Fruit fly (Drosophila melanogaster) whole organism, embryonic: Measurements from ENCODE around the gene CG16790.
A peak's percentile ranks its signal among the peaks of the same experiment; 100 is the strongest.

ENCODE experiments used
- Aef1 ChIP-seq: fragments of 200-800 bp; sonication (Bioruptor generic); IDR thresholded peaks from 3 replicates; pipeline ENCODE4 v1.3.6; 2022; ENCODE audit warnings: missing biosample characterization, missing genetic modification characterization
- Antp ChIP-seq: fragments of 200-800 bp; sonication (Bioruptor generic); optimal IDR thresholded peaks from 3 replicates; lab custom pipeline; 2016; ENCODE audit warnings: missing biosample characterization, missing genetic modification characterization
- Bteb2 ChIP-seq: fragments of 200-800 bp; sonication (Bioruptor generic); optimal IDR thresholded peaks from 2 replicates; lab custom pipeline; 2016; ENCODE audit warnings: missing biosample characterization, missing genetic modification characterization
- CG12104 ChIP-seq: fragments of 200-800 bp; sonication (Bioruptor generic); optimal IDR thresholded peaks from 3 replicates; lab custom pipeline; 2016; ENCODE audit warnings: missing biosample characterization, missing genetic modification characterization
- CG12299 ChIP-seq: fragments of 200-800 bp; sonication (Bioruptor generic); optimal IDR thresholded peaks from 2 replicates; lab custom pipeline; 2018; ENCODE audit warnings: missing biosample characterization, mild to moderate bottlenecking, missing genetic modification characterization
- CG13296 ChIP-seq: fragments of 200-800 bp; sonication (Bioruptor generic); optimal IDR thresholded peaks from 3 replicates; lab custom pipeline; 2018; ENCODE audit warnings: missing biosample characterization, mild to moderate bottlenecking, missing genetic modification characterization
- CG13624 ChIP-seq: fragments of 200-800 bp; sonication (Bioruptor generic); optimal IDR thresholded peaks from 2 replicates; lab custom pipeline; 2016; ENCODE audit warnings: missing biosample characterization, missing genetic modification characterization
- CG14441 ChIP-seq: fragments of 200-800 bp; sonication (Bioruptor generic); IDR thresholded peaks from 2 replicates; pipeline ENCODE4 v1.3.6; 2022; ENCODE audit warnings: missing biosample characterization, missing genetic modification characterization
- CG15011 ChIP-seq: fragments of 200-800 bp; sonication (Bioruptor generic); optimal IDR thresholded peaks from 3 replicates; lab custom pipeline; 2018; ENCODE audit warnings: missing biosample characterization, mild to moderate bottlenecking, missing genetic modification characterization
- CG15514 ChIP-seq: fragments of 200-800 bp; sonication (Bioruptor generic); optimal IDR thresholded peaks from 3 replicates; lab custom pipeline; 2017; ENCODE audit warnings: missing biosample characterization, missing genetic modification characterization, mild to moderate bottlenecking, moderate library complexity, missing genetic modification reagents
- CG15696 ChIP-seq: fragments of 200-800 bp; sonication (Bioruptor generic); optimal IDR thresholded peaks from 2 replicates; lab custom pipeline; 2019; ENCODE audit warnings: missing biosample characterization, mild to moderate bottlenecking, missing genetic modification characterization, moderate library complexity
- CG1602 ChIP-seq: fragments of 200-800 bp; sonication (Bioruptor generic); optimal IDR thresholded peaks from 3 replicates; lab custom pipeline; 2016; ENCODE audit warnings: missing biosample characterization, missing genetic modification characterization
- CG17328 ChIP-seq: fragments of 200-800 bp; sonication (Bioruptor generic); IDR thresholded peaks from 2 replicates; pipeline ENCODE4 v1.3.6; 2022; ENCODE audit warnings: missing biosample characterization, missing genetic modification characterization
- CG18476 ChIP-seq: fragments of 200-800 bp; sonication (Bioruptor generic); optimal IDR thresholded peaks from 2 replicates; lab custom pipeline; 2016; ENCODE audit warnings: missing biosample characterization, mild to moderate bottlenecking, missing genetic modification characterization
- CG6791 ChIP-seq: fragments of 200-800 bp; sonication (Bioruptor generic); IDR thresholded peaks from 3 replicates; pipeline ENCODE4 v1.3.6; 2022; ENCODE audit warnings: missing biosample characterization, missing genetic modification characterization; ENCODE audit not compliant: partially characterized antibody
- CG7372 ChIP-seq: fragments of 200-800 bp; sonication (Bioruptor generic); IDR thresholded peaks from 2 replicates; pipeline ENCODE4 v1.3.6; 2022; ENCODE audit warnings: missing biosample characterization, missing genetic modification characterization
- CG9817 ChIP-seq: fragments of 200-800 bp; sonication (Bioruptor generic); optimal IDR thresholded peaks from 2 replicates; lab custom pipeline; 2018; ENCODE audit warnings: missing biosample characterization, mild to moderate bottlenecking, missing genetic modification characterization, moderate library complexity
- CHES-1-like ChIP-seq: fragments of 200-800 bp; sonication (Bioruptor generic); optimal IDR thresholded peaks from 2 replicates; lab custom pipeline; 2016; ENCODE audit warnings: missing biosample characterization, missing genetic modification characterization
- CkIIα-i1 ChIP-seq: fragments of 200-800 bp; sonication (Bioruptor generic); IDR thresholded peaks from 2 replicates; pipeline ENCODE4 v1.3.6; 2022; ENCODE audit warnings: missing biosample characterization, missing genetic modification characterization
- Dp ChIP-seq: fragments of 200-800 bp; sonication (Bioruptor generic); optimal IDR thresholded peaks from 2 replicates; lab custom pipeline; 2018; ENCODE audit warnings: missing biosample characterization, mild to moderate bottlenecking, missing genetic modification characterization, moderate library complexity
- Hey ChIP-seq: fragments of 200-800 bp; sonication (Bioruptor generic); optimal IDR thresholded peaks from 3 replicates; lab custom pipeline; 2018; ENCODE audit warnings: missing biosample characterization, mild to moderate bottlenecking, missing genetic modification characterization
- HmgD ChIP-seq: fragments of 200-800 bp; sonication (Bioruptor generic); optimal IDR thresholded peaks from 3 replicates; lab custom pipeline; 2016; ENCODE audit warnings: missing biosample characterization, missing genetic modification characterization
- HmgZ ChIP-seq: fragments of 200-800 bp; sonication (Bioruptor generic); optimal IDR thresholded peaks from 2 replicates; lab custom pipeline; 2018; ENCODE audit warnings: missing biosample characterization, mild to moderate bottlenecking, missing genetic modification characterization
- NFAT ChIP-seq: fragments of 200-800 bp; sonication (Bioruptor generic); IDR thresholded peaks from 2 replicates; pipeline ENCODE4 v1.3.6; 2022; ENCODE audit warnings: missing biosample characterization, missing genetic modification characterization
- Nf-YB ChIP-seq: fragments of 200-800 bp; sonication (Bioruptor generic); optimal IDR thresholded peaks from 3 replicates; lab custom pipeline; 2019; ENCODE audit warnings: missing biosample characterization, mild to moderate bottlenecking, missing genetic modification characterization, moderate library complexity
- Rx ChIP-seq: fragments of 200-800 bp; sonication (Bioruptor generic); IDR thresholded peaks from 2 replicates; pipeline ENCODE4 v1.3.6; 2022; ENCODE audit warnings: missing biosample characterization, missing genetic modification characterization
- Six4 ChIP-seq: fragments of 200-800 bp; sonication (Bioruptor generic); optimal IDR thresholded peaks from 2 replicates; lab custom pipeline; 2016; ENCODE audit warnings: missing biosample characterization, missing genetic modification characterization
- TFAM ChIP-seq: fragments of 200-800 bp; sonication (Bioruptor generic); optimal IDR thresholded peaks from 2 replicates; lab custom pipeline; 2017; ENCODE audit warnings: missing biosample characterization, missing genetic modification characterization, inconsistent platforms
- ac ChIP-seq: fragments of 200-800 bp; sonication (Bioruptor generic); optimal IDR thresholded peaks from 3 replicates; lab custom pipeline; 2017; ENCODE audit warnings: missing biosample characterization, mild to moderate bottlenecking, missing genetic modification characterization
- br ChIP-seq: fragments of >200 bp; optimal IDR thresholded peaks from 2 replicates; lab custom pipeline; 2017
- cato ChIP-seq: fragments of 200-800 bp; sonication (Bioruptor generic); optimal IDR thresholded peaks from 2 replicates; lab custom pipeline; 2016; ENCODE audit warnings: missing biosample characterization, missing genetic modification characterization, borderline replicate concordance
- chif ChIP-seq, 2 experiments: fragments of 200-800 bp; sonication (Bioruptor generic); optimal IDR thresholded peaks; 3 replicates each; lab custom pipeline; 2016; ENCODE audit warnings: missing biosample characterization in 2 of 2, missing genetic modification characterization in 2 of 2
- corto ChIP-seq: fragments of 200-800 bp; sonication (Bioruptor generic); optimal IDR thresholded peaks from 2 replicates; lab custom pipeline; 2016; ENCODE audit warnings: missing biosample characterization, mild to moderate bottlenecking, missing genetic modification characterization, moderate library complexity
- ems ChIP-seq: fragments of 200-800 bp; sonication (Bioruptor generic); optimal IDR thresholded peaks from 3 replicates; lab custom pipeline; 2016; ENCODE audit warnings: missing biosample characterization, missing genetic modification characterization
- gce ChIP-seq: fragments of 200-800 bp; sonication (Bioruptor generic); IDR thresholded peaks from 3 replicates; pipeline ENCODE4 v1.3.6; 2022; ENCODE audit warnings: missing biosample characterization, missing genetic modification characterization
- gfzf ChIP-seq: fragments of 200-800 bp; sonication (Bioruptor generic); optimal IDR thresholded peaks from 2 replicates; lab custom pipeline; 2016; ENCODE audit warnings: missing biosample characterization, mild to moderate bottlenecking, missing genetic modification characterization, moderate library complexity
- hb ChIP-seq: fragments of 200-800 bp; sonication (Bioruptor generic); IDR thresholded peaks from 3 replicates; pipeline ENCODE4 v1.3.6; 2022; ENCODE audit warnings: missing biosample characterization, missing genetic modification characterization; ENCODE audit not compliant: partially characterized antibody
- mirr ChIP-seq: fragments of 200-800 bp; sonication (Bioruptor generic); optimal IDR thresholded peaks from 3 replicates; lab custom pipeline; 2018; ENCODE audit warnings: missing biosample characterization, mild to moderate bottlenecking, missing genetic modification characterization
- nerfin-2 ChIP-seq: fragments of 200-800 bp; sonication (Bioruptor generic); IDR thresholded peaks from 2 replicates; pipeline ENCODE4 v1.3.6; 2022; ENCODE audit warnings: missing biosample characterization, missing genetic modification characterization; ENCODE audit not compliant: partially characterized antibody
- prd ChIP-seq, 3 experiments: fragments of >200 bp in 2 of 3; fragments of 200-800 bp in 1 of 3; sonication (Bioruptor generic) in 1 of 3; optimal IDR thresholded peaks in 2 of 3; IDR thresholded peaks in 1 of 3; 2 replicates in 2 of 3; 3 replicates in 1 of 3; pipeline versions ENCODE4 v1.3.6 to Lab custom; 2017 to 2022; ENCODE audit warnings: missing biosample characterization in 1 of 3, missing genetic modification characterization in 1 of 3
- sd ChIP-seq: fragments of 200-800 bp; sonication (Bioruptor generic); optimal IDR thresholded peaks from 3 replicates; lab custom pipeline; 2018; ENCODE audit warnings: missing biosample characterization, mild to moderate bottlenecking, missing genetic modification characterization, moderate library complexity
- sima ChIP-seq: fragments of 200-800 bp; sonication (Bioruptor generic); optimal IDR thresholded peaks from 2 replicates; lab custom pipeline; 2016; ENCODE audit warnings: missing biosample characterization, missing genetic modification characterization
- sqz ChIP-seq: fragments of 200-800 bp; sonication (Bioruptor generic); optimal IDR thresholded peaks from 3 replicates; lab custom pipeline; 2018; ENCODE audit warnings: missing biosample characterization, mild to moderate bottlenecking, missing genetic modification characterization
- trem ChIP-seq: fragments of 200-800 bp; optimal IDR thresholded peaks from 3 replicates; lab custom pipeline; 2019; ENCODE audit warnings: missing biosample characterization, mild to moderate bottlenecking, missing genetic modification characterization, moderate library complexity
- trh ChIP-seq: fragments of 200-800 bp; sonication (Bioruptor generic); optimal IDR thresholded peaks from 2 replicates; lab custom pipeline; 2016; ENCODE audit warnings: missing biosample characterization, missing genetic modification characterization
- unc-4 ChIP-seq: fragments of 200-800 bp; sonication (Bioruptor generic); IDR thresholded peaks from 2 replicates; pipeline ENCODE4 v1.3.6; 2022; ENCODE audit warnings: missing biosample characterization, missing genetic modification characterization; ENCODE audit not compliant: partially characterized antibody
- vnd ChIP-seq: fragments of 200-800 bp; sonication (Bioruptor generic); IDR thresholded peaks from 3 replicates; pipeline ENCODE4 v1.3.6; 2022; ENCODE audit warnings: missing biosample characterization, missing genetic modification characterization; ENCODE audit not compliant: partially characterized antibody
- zen ChIP-seq: fragments of 200-800 bp; sonication (Bioruptor generic); optimal IDR thresholded peaks from 3 replicates; lab custom pipeline; 2018; ENCODE audit warnings: missing biosample characterization, mild to moderate bottlenecking, missing genetic modification characterization, moderate library complexity

The CG16790 gene

DNA sequence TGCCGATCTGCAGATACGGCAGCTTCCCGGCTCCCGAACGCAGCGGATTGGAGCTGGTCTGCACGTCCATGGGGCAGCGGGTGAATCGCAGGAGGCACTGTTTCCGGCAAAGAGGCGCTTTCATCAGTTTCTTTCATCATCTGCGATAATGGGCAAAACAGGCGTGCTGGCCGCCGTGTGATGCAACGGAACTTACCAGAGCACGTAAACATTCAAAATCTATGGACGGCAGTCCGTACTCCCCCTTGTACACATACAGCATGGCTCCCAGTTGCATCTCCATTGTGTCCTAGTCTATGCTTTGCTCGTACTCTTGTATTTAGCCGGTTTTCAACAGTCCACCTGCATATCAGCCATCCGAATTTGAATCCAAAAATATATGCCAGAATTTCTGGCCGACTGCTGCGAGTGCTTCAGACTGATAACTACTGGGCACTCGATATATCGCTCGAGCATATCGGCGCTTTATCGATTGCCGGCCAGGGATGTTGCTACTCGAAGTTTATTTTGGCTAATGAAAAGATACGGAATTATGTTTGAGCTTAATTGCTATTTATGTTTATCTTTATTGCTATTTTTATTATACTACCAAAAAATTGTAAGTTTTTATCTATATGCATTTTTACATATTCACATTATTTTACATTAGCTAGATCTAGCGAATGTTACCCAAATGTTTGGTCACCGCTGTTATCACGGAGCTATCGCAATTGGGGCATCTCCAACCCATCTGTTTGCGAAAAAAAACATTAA is 6.6 kb downstream of the CG16790 start, which contains the start of the genes CG9393 and Vps45 (continued):
- TF ChIP-seq CG13624 (GFP tag; lab: Kevin White, UChicago) (peak; percentile 62), zen (tag; lab: Kevin White, UChicago) (peak; percentile 51), Aef1 (GFP tag; lab: Robert Waterston, UW) (peak; percentile 27; the same call in 1 of the 3 replicates), cato (GFP tag; lab: Kevin White, UChicago) (peak; percentile 20), CG15011 (GFP tag; lab: Kevin White, UChicago) (no peak), CG14441 (GFP tag; lab: Robert Waterston, UW) (peak; percentile 39; the same call in 1 of the 2 replicates), hb (GFP tag; lab: Robert Waterston, UW) (peak; percentile 93), trh (peak; percentile 16), CG9817 (tag; lab: Kevin White, UChicago) (peak; percentile 71), CHES-1-like (peak; percentile 54), gce (GFP tag; lab: Robert Waterston, UW) (no peak), vnd (GFP tag; lab: Robert Waterston, UW) (peak; percentile 95), br (lab: Kevin White, UChicago) (no peak), ac (no peak), Bteb2 (GFP tag; lab: Kevin White, UChicago) (peak; percentile 48), prd (optimal IDR thresholded peaks at IDR 0.05; lab: Kevin White, UChicago) (no peak), prd (GFP tag; IDR thresholded peaks at IDR 0.05; lab: Robert Waterston, UW) (peak; percentile 66), NFAT (GFP tag; lab: Robert Waterston, UW) (peak; percentile 35; the same call in 1 of the 2 replicates), unc-4 (GFP tag; lab: Robert Waterston, UW) (peak; percentile 97), Hey (no peak), nerfin-2 (GFP tag; lab: Robert Waterston, UW) (peak; percentile 94), Rx (0 out of 2 replicates have a peak, but pooled peaks have one; percentile 23), CG17328 (GFP tag; lab: Robert Waterston, UW) (0 out of 2 replicates have a peak, but pooled peaks have one; percentile 35), gfzf (GFP tag; lab: Kevin White, UChicago) (peak; percentile 27), chif (GFP tag; optimal IDR thresholded peaks at IDR 0.05; lab: Kevin White, UChicago) (peak; percentile 38 to 57), mirr (peak; percentile 29), CG15696 (tag; lab: Kevin White, UChicago) (peak; percentile 60), ems (peak; percentile 69), sima (no peak), HmgD (GFP tag; lab: Kevin White, UChicago) (peak; percentile 44), CkIIα-i1 (GFP tag; lab: Robert Waterston, UW) (no peak), CG6791 (GFP tag; lab: Robert Waterston, UW) (peak; percentile 91), CG18476 (GFP tag; lab: Kevin White, UChicago) (peak; percentile 52), CG12104 (GFP tag; lab: Kevin White, UChicago) (peak; percentile 27), Dp (peak; percentile 41), CG12299 (tag; lab: Kevin White, UChicago) (no peak), CG15514 (peak; percentile 67), Six4 (GFP tag; lab: Kevin White, UChicago) (peak; percentile 31), trem (peak; percentile 78), Antp (GFP tag; lab: Kevin White, UChicago) (peak; percentile 48), sd (tag; lab: Kevin White, UChicago) (no peak), CG1602 (GFP tag; lab: Kevin White, UChicago) (peak; percentile 62), sqz (GFP tag; lab: Kevin White, UChicago) (no peak), CG7372 (peak; percentile 40; the same call in 1 of the 2 replicates), corto (no peak), Nf-YB (GFP tag; lab: Kevin White, UChicago) (peak; percentile 17), TFAM (no peak), CG13296 (no peak), HmgZ (tag; lab: Kevin White, UChicago) (peak; percentile 75)
